Worm (Caenorhabditis elegans) whole organism, young adult: ENCODE data around the gene gcy-31.

Experiments used
- Y53F4B.3 ChIP-seq: fragments of 200-800 bp; sonication (Bioruptor generic); IDR thresholded peaks from 2 replicates; pipeline ENCODE4 v1.3.6; 2022; ENCODE audit warnings: missing genetic modification reagents, missing genetic modification characterization, missing compliant biosample characterization
- ama-1 ChIP-seq, 3 experiments: fragments of 150-350 bp in 1 of 3; sonication (generic microtip) in 2 of 3; optimal IDR thresholded peaks; 2 replicates each; lab custom pipeline; 2014 to 2018; ENCODE audit warnings: missing biosample characterization in 2 of 3, missing genetic modification characterization in 2 of 3, missing genetic modification reagents in 2 of 3
- ceh-27 ChIP-seq: fragments of 200-800 bp; sonication (Bioruptor generic); optimal IDR thresholded peaks from 2 replicates; lab custom pipeline; 2018; ENCODE audit warnings: mild to moderate bottlenecking, missing genetic modification characterization, moderate library complexity, missing compliant biosample characterization
- dpff-1 ChIP-seq: sonication (generic microtip); optimal IDR thresholded peaks from 2 replicates; lab custom pipeline; 2017; ENCODE audit warnings: mild to moderate bottlenecking, missing genetic modification characterization, missing compliant biosample characterization
- madf-8 ChIP-seq: fragments of 200-800 bp; sonication (Bioruptor generic); conservative IDR thresholded peaks from 2 replicates; pipeline ENCODE4 v1.3.6; 2022; ENCODE audit warnings: missing genetic modification reagents, missing genetic modification characterization, missing compliant biosample characterization
- mcd-1 ChIP-seq: fragments of 200-800 bp; sonication (Bioruptor generic); IDR thresholded peaks from 2 replicates; pipeline ENCODE4 v1.3.6; 2022; ENCODE audit warnings: missing genetic modification reagents, missing genetic modification characterization, missing compliant biosample characterization
- nfya-1 ChIP-seq: sonication (generic microtip); optimal IDR thresholded peaks from 2 replicates; lab custom pipeline; 2017; ENCODE audit warnings: antibody characterized with exemption, missing compliant biosample characterization, missing genetic modification characterization, borderline replicate concordance; ENCODE audit not compliant: insufficient read depth
- tbp1 ChIP-seq: fragments of 200-800 bp; sonication (Bioruptor generic); optimal IDR thresholded peaks from 2 replicates; lab custom pipeline; 2018; ENCODE audit warnings: mild to moderate bottlenecking, missing genetic modification characterization, missing compliant biosample characterization

ce11 chrX:2452716-2453115 lies 25.4 kb upstream of the gcy-31 start:
- TF ChIP-seq ama-1 (optimal IDR thresholded peaks at IDR 0.05; lab: Kevin White, UChicago) (no peak), ama-1 (GFP tag; optimal IDR thresholded peaks at IDR 0.05; lab: Kevin White, UChicago) (no peak), dpff-1 (tag; lab: Kevin White, UChicago) (no peak), madf-8 (GFP tag; lab: Robert Waterston, UW) (no peak), Y53F4B.3 (GFP tag; lab: Robert Waterston, UW) (no peak), ceh-27 (GFP tag; lab: Kevin White, UChicago) (no peak), tbp1 (no peak), mcd-1 (GFP tag; lab: Robert Waterston, UW) (no peak), nfya-1 (no peak)
